Worm (Caenorhabditis elegans): ENCODE data around the gene Y37E11B.5.
"Not testable (repeated sequence)": the region's sequence is repeated elsewhere in the genome, so short reads cannot be mapped to it uniquely, and the experiment has no call there.

Gene Y37E11B.5

DNA sequence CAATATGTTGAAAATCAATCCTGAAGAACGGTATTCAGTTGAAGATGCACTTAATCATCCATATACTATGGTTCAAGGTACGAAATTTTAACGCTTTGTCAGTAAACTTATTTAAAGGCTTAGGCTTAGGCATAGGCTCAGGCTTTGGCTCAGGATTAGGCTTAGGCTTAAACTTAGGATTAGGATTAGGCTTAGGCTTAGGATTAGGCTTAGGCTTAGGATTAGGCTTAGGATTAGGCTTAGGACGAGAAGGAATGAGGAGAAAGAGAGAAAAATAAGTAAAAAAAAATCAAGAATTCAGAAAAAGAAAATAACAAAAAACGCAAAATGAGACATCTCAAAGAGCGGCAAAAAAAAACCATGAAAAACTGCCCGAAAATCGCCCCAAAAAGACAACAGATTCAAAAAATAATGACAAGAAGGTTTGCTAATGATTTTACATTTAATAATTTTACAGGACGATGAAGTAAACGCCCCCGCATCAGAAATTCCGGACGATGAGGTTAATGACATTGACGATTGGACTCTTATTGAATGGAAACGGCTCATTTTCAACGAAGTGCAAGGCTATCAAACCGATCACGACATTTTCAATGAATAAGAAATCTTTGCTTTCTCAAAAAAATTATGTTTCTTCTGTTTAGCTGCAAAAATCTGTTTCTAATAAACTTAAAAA lies 10.3 kb upstream of the Y37E11B.5 start:
- TF ChIP-seq tab-1 (GFP tag; IDR thresholded peaks at IDR 0.05) (no peak), klf-2 (GFP tag; conservative IDR thresholded peaks at IDR 0.05) (no peak), T22C8.4 (GFP tag; IDR thresholded peaks at IDR 0.05) (no peak), ref-1 (GFP tag; conservative IDR thresholded peaks at IDR 0.05) (no peak), flt-1 (GFP tag; IDR thresholded peaks at IDR 0.05) (no peak), ztf-29 (GFP tag; IDR thresholded peaks at IDR 0.05) (no peak), cog-1 (tag; optimal IDR thresholded peaks at IDR 0.05) (no peak), med-1 (GFP tag; optimal IDR thresholded peaks at IDR 0.05; ENCODE audit: insufficient read depth) (no peak), ztf-23 (GFP tag; IDR thresholded peaks at IDR 0.05) (no peak)

DNA sequence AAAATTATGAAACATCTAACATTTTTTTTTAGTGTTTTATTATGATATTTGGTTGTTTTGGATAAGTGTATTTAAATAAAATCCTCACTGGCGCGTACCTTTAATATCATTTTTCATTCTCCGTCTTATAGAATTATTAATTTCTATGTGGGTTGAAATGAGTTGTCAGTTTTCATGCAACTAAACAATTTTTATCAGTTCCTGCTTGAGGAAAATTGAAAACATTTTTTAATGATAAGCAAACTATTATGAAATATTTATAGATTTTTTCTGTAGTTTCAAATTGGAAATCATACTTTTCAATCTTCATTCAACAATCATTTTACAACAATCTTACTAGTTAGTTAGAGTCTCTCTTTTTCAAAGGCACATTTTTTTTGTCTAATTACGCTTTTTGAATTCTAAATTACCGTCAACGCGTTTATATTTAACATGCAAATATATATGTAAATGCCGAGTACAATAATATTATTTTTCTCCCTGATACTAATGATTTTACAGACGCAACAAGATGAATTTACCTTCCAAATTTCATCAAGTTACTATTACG lies 8.0 kb upstream of the Y37E11B.5 start, which contains the start of the genes Y37E11B.10 and kgb-2:
Gene Y37E11B.10, minus strand, starts transcription at position 182 of the 550 bp plus-strand sequence.
Gene kgb-2, plus strand, starts transcription at position 500 of the 550 bp plus-strand sequence.
- no peak for TF ChIP-seq flt-1 (GFP tag; IDR thresholded peaks at IDR 0.05)
- no peak for TF ChIP-seq tab-1 (GFP tag; IDR thresholded peaks at IDR 0.05)
- no peak for TF ChIP-seq ztf-29 (GFP tag; IDR thresholded peaks at IDR 0.05)
- no peak for TF ChIP-seq med-1 (GFP tag; optimal IDR thresholded peaks at IDR 0.05; ENCODE audit: insufficient read depth)
- TF ChIP-seq ref-1 (GFP tag; conservative IDR thresholded peaks at IDR 0.05) = no peak
- no peak for TF ChIP-seq klf-2 (GFP tag; conservative IDR thresholded peaks at IDR 0.05)
- TF ChIP-seq cog-1 (tag; optimal IDR thresholded peaks at IDR 0.05) = no peak
- no peak for TF ChIP-seq ztf-23 (GFP tag; IDR thresholded peaks at IDR 0.05)
- no peak for TF ChIP-seq T22C8.4 (GFP tag; IDR thresholded peaks at IDR 0.05)

DNA sequence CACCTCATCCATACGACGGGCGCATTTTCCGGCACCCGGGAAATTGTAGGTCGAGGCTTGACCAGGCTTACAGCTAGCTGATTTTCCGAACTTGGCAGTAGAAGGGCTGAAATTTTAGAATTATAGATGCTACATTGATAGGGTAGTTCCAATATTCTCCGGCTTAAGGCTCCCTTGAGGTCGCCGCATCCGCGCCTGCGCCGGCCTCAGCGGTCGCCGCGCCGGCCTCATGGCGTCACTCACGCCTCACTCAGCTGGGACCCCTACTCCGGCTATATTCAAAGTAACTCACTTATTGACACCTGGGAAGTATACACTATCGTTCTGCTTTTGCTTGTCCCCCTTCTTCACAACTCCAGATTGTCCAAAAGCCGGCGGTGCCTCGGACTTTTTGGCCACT lies 5.8 kb upstream of the Y37E11B.5 start:
- no peak for TF ChIP-seq ztf-29 (GFP tag; IDR thresholded peaks at IDR 0.05)
- TF ChIP-seq T22C8.4 (GFP tag; IDR thresholded peaks at IDR 0.05) = no peak
- no peak for TF ChIP-seq ref-1 (GFP tag; conservative IDR thresholded peaks at IDR 0.05)
- no peak for TF ChIP-seq flt-1 (GFP tag; IDR thresholded peaks at IDR 0.05)
- TF ChIP-seq tab-1 (GFP tag; IDR thresholded peaks at IDR 0.05) = no peak
- TF ChIP-seq med-1 (GFP tag; optimal IDR thresholded peaks at IDR 0.05; ENCODE audit: insufficient read depth) = no peak
- TF ChIP-seq cog-1 (tag; optimal IDR thresholded peaks at IDR 0.05) = no peak
- no peak for TF ChIP-seq klf-2 (GFP tag; conservative IDR thresholded peaks at IDR 0.05)
- TF ChIP-seq ztf-23 (GFP tag; IDR thresholded peaks at IDR 0.05) = no peak

DNA sequence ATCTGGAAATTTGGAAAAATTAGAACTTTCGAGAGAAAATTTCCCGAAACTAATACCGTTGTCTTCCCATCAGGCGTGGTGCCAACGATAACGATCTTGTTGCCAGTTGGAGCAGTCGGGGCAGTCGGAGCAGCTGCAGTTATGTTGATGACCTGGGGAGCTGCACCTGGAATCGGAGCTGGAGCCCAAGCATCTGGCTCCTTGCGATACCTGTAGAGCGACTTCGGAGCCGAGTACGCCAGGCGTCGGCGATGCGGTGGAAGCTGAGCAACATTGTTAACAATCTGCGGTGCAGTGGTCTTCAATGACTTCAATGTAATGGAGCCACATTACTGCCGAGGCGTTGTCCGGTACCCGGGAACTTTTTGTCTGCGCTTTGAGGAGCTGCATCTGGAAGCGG lies 3.5 kb upstream of the Y37E11B.5 start:
- no peak for TF ChIP-seq cog-1 (tag; optimal IDR thresholded peaks at IDR 0.05)
- no peak for TF ChIP-seq ztf-29 (GFP tag; IDR thresholded peaks at IDR 0.05)

DNA sequence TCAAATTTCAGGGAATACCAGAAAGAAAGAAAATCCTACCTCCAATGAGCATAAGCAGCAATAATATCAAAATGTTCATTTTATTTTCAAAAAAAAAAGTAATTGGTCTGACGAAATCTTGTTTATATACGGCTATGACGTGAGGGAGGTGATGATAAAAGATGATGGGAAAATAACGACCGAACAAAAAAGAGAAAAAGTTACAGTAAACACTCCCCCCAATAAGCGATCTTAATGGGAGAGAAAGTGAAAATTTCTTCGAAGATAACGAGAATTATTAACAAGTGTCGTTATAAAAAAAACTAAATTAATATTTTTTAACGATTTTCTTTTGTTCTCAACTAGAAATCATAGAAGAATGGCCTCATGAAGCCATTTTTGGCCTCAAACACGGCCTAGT lies 1.6 kb upstream of the Y37E11B.5 start, which contains the start of gene Y37E11B.7:
Gene Y37E11B.7, minus strand, starts transcription at position 207 of the 400 bp plus-strand sequence.
- no peak for TF ChIP-seq klf-2 (GFP tag; conservative IDR thresholded peaks at IDR 0.05)

DNA sequence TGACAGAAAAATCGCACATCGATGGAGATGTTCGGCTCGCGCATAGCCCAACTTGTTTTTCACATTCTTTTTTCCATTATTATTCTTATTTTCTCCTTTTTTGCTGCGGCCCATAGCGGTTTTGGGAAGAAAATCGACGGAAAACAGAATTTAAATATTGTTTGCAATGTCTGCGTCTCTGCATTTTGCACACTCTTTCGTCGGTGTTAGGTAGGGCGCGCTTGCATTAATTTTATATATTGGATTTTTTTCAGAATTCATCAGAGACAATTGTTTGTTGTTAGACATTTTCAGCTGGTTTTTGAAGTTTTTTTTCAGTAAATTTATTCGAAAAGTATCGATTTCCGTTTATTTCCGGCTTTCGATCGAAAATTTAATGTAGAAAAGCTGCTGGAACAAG lies 774 bp upstream of the Y37E11B.5 start, which contains the start of gene Y37E11B.6:
Gene Y37E11B.6, minus strand, starts transcription at position 181 of the 400 bp plus-strand sequence.
- no peak for TF ChIP-seq ztf-23 (GFP tag; IDR thresholded peaks at IDR 0.05)
- no peak for TF ChIP-seq ztf-29 (GFP tag; IDR thresholded peaks at IDR 0.05)
- TF ChIP-seq tab-1 (GFP tag; IDR thresholded peaks at IDR 0.05) = no peak
- TF ChIP-seq flt-1 (GFP tag; IDR thresholded peaks at IDR 0.05) = no peak
- TF ChIP-seq med-1 (GFP tag; optimal IDR thresholded peaks at IDR 0.05; ENCODE audit: insufficient read depth) = no peak
- TF ChIP-seq klf-2 (GFP tag; conservative IDR thresholded peaks at IDR 0.05) = no peak

DNA sequence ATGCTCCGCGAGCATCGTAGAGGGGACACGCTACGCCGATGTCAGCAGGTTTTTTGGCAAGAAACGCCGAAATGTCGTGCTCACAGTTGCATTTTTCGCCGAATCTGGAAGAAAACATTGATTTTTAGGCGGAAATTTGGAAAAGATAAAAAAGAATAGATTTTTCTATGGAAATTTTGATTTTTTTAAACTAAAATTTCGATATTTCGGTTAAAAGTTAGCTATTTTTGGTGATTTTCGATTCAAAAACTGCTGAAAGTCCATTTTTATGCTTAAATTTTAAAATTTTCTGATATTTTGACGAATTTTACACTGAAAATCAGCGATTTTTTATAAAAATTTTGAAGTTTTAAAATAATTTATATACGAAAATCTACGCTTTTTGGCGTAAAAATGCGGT lies 996 bp downstream of the Y37E11B.5 start:
- no peak for TF ChIP-seq ztf-29 (GFP tag; IDR thresholded peaks at IDR 0.05)
- TF ChIP-seq flt-1 (GFP tag; IDR thresholded peaks at IDR 0.05) = no peak
- no peak for TF ChIP-seq ref-1 (GFP tag; conservative IDR thresholded peaks at IDR 0.05)
- TF ChIP-seq med-1 (GFP tag; optimal IDR thresholded peaks at IDR 0.05; ENCODE audit: insufficient read depth) = no peak
- TF ChIP-seq ztf-23 (GFP tag; IDR thresholded peaks at IDR 0.05) = no peak
- no peak for TF ChIP-seq tab-1 (GFP tag; IDR thresholded peaks at IDR 0.05)
- TF ChIP-seq T22C8.4 (GFP tag; IDR thresholded peaks at IDR 0.05) = no peak
- TF ChIP-seq cog-1 (tag; optimal IDR thresholded peaks at IDR 0.05) = no peak
- no peak for TF ChIP-seq klf-2 (GFP tag; conservative IDR thresholded peaks at IDR 0.05)

DNA sequence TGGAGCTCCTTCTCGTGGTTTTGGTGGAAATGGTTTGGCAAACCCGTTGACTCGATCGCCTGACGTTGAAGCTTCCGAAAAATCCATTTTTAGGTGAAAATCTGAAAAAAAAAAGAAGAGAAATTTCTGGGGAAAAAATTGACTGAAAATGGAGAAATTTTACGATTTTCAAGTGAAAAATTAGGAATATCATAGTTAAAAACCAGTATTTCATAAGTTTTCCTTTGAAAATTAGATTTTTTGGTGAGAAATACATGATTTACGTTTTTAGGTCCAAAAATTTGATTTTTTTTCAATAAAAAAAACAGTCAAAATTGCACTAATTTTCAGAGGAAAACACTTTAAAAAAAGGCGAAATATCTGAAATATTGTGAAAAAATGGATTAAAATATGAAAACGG lies 4.8 kb downstream of the Y37E11B.5 start, which contains the start of gene taf-2:
Gene taf-2, minus strand, starts transcription at position 101 of the 400 bp plus-strand sequence.
- TF ChIP-seq cog-1 (tag; optimal IDR thresholded peaks at IDR 0.05) (no peak), T22C8.4 (GFP tag; IDR thresholded peaks at IDR 0.05) (no peak)

DNA sequence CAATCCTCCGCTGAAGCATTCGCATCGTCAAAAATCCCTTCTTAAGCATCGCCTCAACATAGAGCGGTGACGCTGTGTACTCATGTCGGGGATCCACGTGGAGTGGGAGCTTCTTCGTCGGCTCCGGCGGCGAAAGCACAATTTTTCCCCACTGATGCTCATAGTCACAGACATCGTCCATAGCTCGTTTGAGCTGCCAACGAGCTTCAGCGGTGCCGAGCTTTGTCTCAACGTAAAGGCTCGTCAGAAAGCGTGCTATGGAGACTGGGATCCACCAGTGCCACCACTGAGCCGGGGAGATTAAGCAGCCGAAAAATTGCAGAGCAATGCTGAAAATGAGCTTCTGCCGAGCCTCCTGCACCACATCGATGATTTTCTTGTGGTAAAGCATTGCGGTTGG lies 7.5 kb downstream of the Y37E11B.5 start:
- TF ChIP-seq cog-1 (tag; optimal IDR thresholded peaks at IDR 0.05) = no peak

DNA sequence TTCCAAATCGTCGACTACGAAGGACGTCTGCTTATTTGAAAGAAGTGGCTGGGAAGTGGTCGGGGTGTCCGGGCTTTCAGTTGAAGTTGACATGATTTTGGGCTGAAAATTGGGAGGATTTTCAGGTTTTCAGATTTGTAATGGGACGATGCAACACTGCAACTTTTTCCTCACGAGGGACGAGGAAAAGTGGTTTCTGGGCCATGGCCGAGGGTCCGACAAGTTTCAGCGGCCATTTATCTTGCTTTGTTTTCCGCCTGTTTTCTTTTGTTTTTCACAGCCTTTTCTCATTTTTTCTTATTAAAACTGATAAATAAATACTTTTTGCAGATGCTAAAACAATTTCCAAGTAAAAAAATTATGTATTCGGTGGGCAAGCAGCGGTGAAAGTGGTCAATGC lies 15.5 kb downstream of the Y37E11B.5 start, which contains the start of gene blos-7:
Gene blos-7, minus strand, starts transcription at position 101 of the 400 bp plus-strand sequence.
- TF ChIP-seq ztf-29, flt-1, ztf-23 (GFP tag; IDR thresholded peaks at IDR 0.05): not testable (repeated sequence)

DNA sequence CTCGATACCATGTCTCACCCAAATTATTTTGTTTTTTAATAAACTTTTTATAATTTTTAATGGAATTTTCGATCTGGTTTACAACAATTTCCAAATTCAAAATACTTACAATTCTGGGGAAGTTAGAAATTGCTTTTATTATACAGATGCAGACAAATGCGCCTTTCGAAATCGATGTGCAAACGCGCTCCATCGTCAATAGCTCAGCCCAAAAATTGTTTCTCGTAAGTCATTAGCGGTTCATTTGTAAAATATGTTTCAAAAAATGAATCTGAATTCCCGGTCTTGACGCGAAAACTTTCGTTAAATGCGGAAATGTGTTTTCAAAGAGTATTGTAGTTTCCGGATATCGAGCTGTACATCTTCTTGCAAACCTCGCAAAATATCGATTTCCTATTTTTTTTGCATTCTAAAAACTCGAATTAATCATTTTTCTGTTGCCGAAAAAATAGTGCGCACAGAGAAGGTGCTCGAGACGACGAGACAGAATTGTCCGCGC lies 18.8 kb downstream of the Y37E11B.5 start, which contains the start of gene Y37E11B.1:
Gene Y37E11B.1, plus strand, starts transcription at position 145 of the 499 bp plus-strand sequence.
- TF ChIP-seq cog-1 (tag; optimal IDR thresholded peaks at IDR 0.05) (no peak), T22C8.4 (GFP tag; IDR thresholded peaks at IDR 0.05) (no peak), tab-1 (GFP tag; IDR thresholded peaks at IDR 0.05) (no peak), flt-1 (GFP tag; IDR thresholded peaks at IDR 0.05) (no peak), med-1 (GFP tag; optimal IDR thresholded peaks at IDR 0.05; ENCODE audit: insufficient read depth) (no peak), klf-2 (GFP tag; conservative IDR thresholded peaks at IDR 0.05) (no peak), ztf-29 (GFP tag; IDR thresholded peaks at IDR 0.05) (no peak), ref-1 (GFP tag; conservative IDR thresholded peaks at IDR 0.05) (no peak)
